Fruit fly (Drosophila melanogaster): ENCODE results near the gene CG8745.

CG8745 gene

dm6 chr3L:13903186-13904020 lies 36.7 kb upstream of the CG8745 start, which contains the start of gene dysc (continued):
- TF ChIP-seq CG16813 (GFP tag; IDR thresholded peaks at IDR 0.05; ENCODE audit: partially characterized antibody) (no peak), CG11398 (GFP tag; optimal IDR thresholded peaks at IDR 0.05) (no peak), CG5180 (GFP tag; optimal IDR thresholded peaks at IDR 0.05) (peak; percentile 4), wor (GFP tag; IDR thresholded peaks at IDR 0.05) (no peak), vfl (GFP tag; optimal IDR thresholded peaks at IDR 0.05) (no peak), Spps (tag; optimal IDR thresholded peaks at IDR 0.05) (no peak), CG9797 (GFP tag; optimal IDR thresholded peaks at IDR 0.05) (no peak), danr (GFP tag; IDR thresholded peaks at IDR 0.05) (no peak), Optix (GFP tag; IDR thresholded peaks at IDR 0.05) (no peak), CG4282 (GFP tag; optimal IDR thresholded peaks at IDR 0.05) (no peak), CG18262 (tag; optimal IDR thresholded peaks at IDR 0.05) (no peak), CG7839 (tag; optimal IDR thresholded peaks at IDR 0.05) (peak; percentile 59), Atf-2 (GFP tag; optimal IDR thresholded peaks at IDR 0.05) (no peak), ttk (GFP tag; IDR thresholded peaks at IDR 0.05) (no peak), CG10209 (GFP tag; optimal IDR thresholded peaks at IDR 0.05) (peak; percentile 6), CG8388 (GFP tag; optimal IDR thresholded peaks at IDR 0.05) (no peak), CG5953 (GFP tag; IDR thresholded peaks at IDR 0.05) (no peak), Dfd (GFP tag; optimal IDR thresholded peaks at IDR 0.05) (no peak), CG18764 (GFP tag; optimal IDR thresholded peaks at IDR 0.05) (no peak), Gug (GFP tag; IDR thresholded peaks at IDR 0.05) (no peak), ap (GFP tag; IDR thresholded peaks at IDR 0.05) (no peak), tin (GFP tag; optimal IDR thresholded peaks at IDR 0.05) (no peak), CG8089 (GFP tag; optimal IDR thresholded peaks at IDR 0.05) (no peak), CG33213 (GFP tag; optimal IDR thresholded peaks at IDR 0.05) (no peak), CG3163 (GFP tag; optimal IDR thresholded peaks at IDR 0.05) (no peak), Doc2 (GFP tag; IDR thresholded peaks at IDR 0.05) (no peak), ewg (GFP tag; optimal IDR thresholded peaks at IDR 0.05) (no peak), sisA (GFP tag; IDR thresholded peaks at IDR 0.05) (no peak), otp (GFP tag; IDR thresholded peaks at IDR 0.05) (no peak), CG13287 (GFP tag; IDR thresholded peaks at IDR 0.05; ENCODE audit: partially characterized antibody) (no peak), trh (GFP tag; optimal IDR thresholded peaks at IDR 0.05) (no peak), CG12071 (GFP tag; optimal IDR thresholded peaks at IDR 0.05) (no peak), CG30431 (GFP tag; optimal IDR thresholded peaks at IDR 0.05) (no peak), Awh (GFP tag; IDR thresholded peaks at IDR 0.05) (no peak), CG9437 (GFP tag; optimal IDR thresholded peaks at IDR 0.05) (peak; percentile 88), HmgZ (tag; optimal IDR thresholded peaks at IDR 0.05) (no peak), amos (GFP tag; IDR thresholded peaks at IDR 0.05; ENCODE audit: partially characterized antibody) (no peak), so (GFP tag; IDR thresholded peaks at IDR 0.05) (no peak), Sin3A (optimal IDR thresholded peaks at IDR 0.05) (no peak), CG14710 (tag; optimal IDR thresholded peaks at IDR 0.05) (no peak), slbo (GFP tag; IDR thresholded peaks at IDR 0.05) (peak; percentile 44; the same call in 1 of the 2 replicates), Hr3 (GFP tag; optimal IDR thresholded peaks at IDR 0.05) (no peak), Lpt (GFP tag; optimal IDR thresholded peaks at IDR 0.05) (no peak), dpn (GFP tag; optimal IDR thresholded peaks at IDR 0.05) (no peak), HLH3B (GFP tag; IDR thresholded peaks at IDR 0.05) (no peak), CG9609 (GFP tag; optimal IDR thresholded peaks at IDR 0.05) (no peak), wek (GFP tag; optimal IDR thresholded peaks at IDR 0.05) (no peak), Oli (tag; optimal IDR thresholded peaks at IDR 0.05) (peak; percentile 17), CG13894 (tag; optimal IDR thresholded peaks at IDR 0.05) (peak; percentile 46), CG30403 (GFP tag; optimal IDR thresholded peaks at IDR 0.05) (no peak), ac (GFP tag; optimal IDR thresholded peaks at IDR 0.05) (no peak)

Measured in whole organism, embryonic.